Fruit fly (Drosophila melanogaster) whole organism, embryonic: Measurements from ENCODE around the gene N.
A peak's percentile ranks its signal among the peaks of the same experiment; 100 is the strongest.

Experiments
- Aef1 ChIP-seq: fragments of 200-800 bp; sonication (Bioruptor generic); IDR thresholded peaks from 3 replicates; pipeline ENCODE4 v1.3.6; 2022; ENCODE audit warnings: missing biosample characterization, missing genetic modification characterization
- CG11456 ChIP-seq: fragments of 200-800 bp; sonication (Bioruptor generic); IDR thresholded peaks from 3 replicates; pipeline ENCODE4 v1.3.6; 2022; ENCODE audit warnings: missing biosample characterization, missing genetic modification characterization
- CG12391 ChIP-seq: fragments of 200-800 bp; sonication (Bioruptor generic); optimal IDR thresholded peaks from 3 replicates; lab custom pipeline; 2018; ENCODE audit warnings: missing biosample characterization, mild to moderate bottlenecking, missing genetic modification characterization, moderate library complexity
- CG1529 ChIP-seq: fragments of 200-800 bp; sonication (Bioruptor generic); optimal IDR thresholded peaks from 3 replicates; lab custom pipeline; 2018; ENCODE audit warnings: missing biosample characterization, missing genetic modification characterization
- CG17186 ChIP-seq: fragments of 200-800 bp; sonication (Bioruptor generic); optimal IDR thresholded peaks from 3 replicates; lab custom pipeline; 2017; ENCODE audit warnings: missing biosample characterization, missing genetic modification reagents, missing genetic modification characterization
- CG1832 ChIP-seq: fragments of 200-800 bp; sonication (Bioruptor generic); optimal IDR thresholded peaks from 2 replicates; lab custom pipeline; 2017; ENCODE audit warnings: missing biosample characterization, mild to moderate bottlenecking, missing genetic modification characterization, inconsistent platforms
- CG2116 ChIP-seq: fragments of 200-800 bp; sonication (Bioruptor generic); optimal IDR thresholded peaks from 3 replicates; lab custom pipeline; 2018; ENCODE audit warnings: missing biosample characterization, mild to moderate bottlenecking, missing genetic modification characterization
- CG31388 ChIP-seq: fragments of 200-800 bp; sonication (Bioruptor generic); optimal IDR thresholded peaks from 2 replicates; lab custom pipeline; 2016; ENCODE audit warnings: missing biosample characterization, missing genetic modification characterization
- CG33213 ChIP-seq: fragments of 200-800 bp; sonication (Bioruptor generic); optimal IDR thresholded peaks from 3 replicates; lab custom pipeline; 2016; ENCODE audit warnings: missing biosample characterization, missing genetic modification characterization
- CG3407 ChIP-seq: fragments of 200-800 bp; sonication (Bioruptor generic); optimal IDR thresholded peaks from 2 replicates; lab custom pipeline; 2018; ENCODE audit warnings: missing biosample characterization, mild to moderate bottlenecking, missing genetic modification characterization
- CG4360 ChIP-seq: fragments of 200-800 bp; sonication (Bioruptor generic); IDR thresholded peaks from 2 replicates; pipeline ENCODE4 v1.3.6; 2022; ENCODE audit warnings: missing biosample characterization, missing genetic modification characterization
- CG6654 ChIP-seq: fragments of 200-800 bp; sonication (Bioruptor generic); optimal IDR thresholded peaks from 2 replicates; lab custom pipeline; 2017; ENCODE audit warnings: missing biosample characterization, mild to moderate bottlenecking, missing genetic modification characterization
- CG6854 ChIP-seq: fragments of 200-800 bp; sonication (Bioruptor generic); optimal IDR thresholded peaks from 3 replicates; lab custom pipeline; 2017; ENCODE audit warnings: missing biosample characterization, mild to moderate bottlenecking, missing genetic modification characterization
- CG7786 ChIP-seq: fragments of 200-800 bp; sonication (Bioruptor generic); optimal IDR thresholded peaks from 2 replicates; lab custom pipeline; 2016; ENCODE audit warnings: missing biosample characterization, missing genetic modification characterization
- CG8924 ChIP-seq: fragments of 200-800 bp; optimal IDR thresholded peaks from 3 replicates; lab custom pipeline; 2019; ENCODE audit warnings: missing biosample characterization, mild to moderate bottlenecking, missing genetic modification characterization, moderate library complexity
- CG9609 ChIP-seq: fragments of 200-800 bp; sonication (Bioruptor generic); optimal IDR thresholded peaks from 3 replicates; lab custom pipeline; 2016; ENCODE audit warnings: missing biosample characterization, missing genetic modification characterization
- CG9797 ChIP-seq: fragments of 200-800 bp; sonication (Bioruptor generic); optimal IDR thresholded peaks from 3 replicates; lab custom pipeline; 2018; ENCODE audit warnings: missing biosample characterization, mild to moderate bottlenecking, missing genetic modification characterization
- CG9817 ChIP-seq: fragments of 200-800 bp; sonication (Bioruptor generic); optimal IDR thresholded peaks from 2 replicates; lab custom pipeline; 2018; ENCODE audit warnings: missing biosample characterization, mild to moderate bottlenecking, missing genetic modification characterization, moderate library complexity
- Doc3 ChIP-seq: fragments of 200-800 bp; sonication (Bioruptor generic); IDR thresholded peaks from 3 replicates; pipeline ENCODE4 v1.3.6; 2022; ENCODE audit warnings: missing biosample characterization, missing genetic modification characterization; ENCODE audit not compliant: partially characterized antibody
- Hand ChIP-seq: fragments of 200-800 bp; sonication (Bioruptor generic); optimal IDR thresholded peaks from 2 replicates; lab custom pipeline; 2017; ENCODE audit warnings: mild to moderate bottlenecking, missing biosample characterization, missing genetic modification reagents, missing genetic modification characterization
- Lpt ChIP-seq: fragments of >200 bp; optimal IDR thresholded peaks from 2 replicates; lab custom pipeline; 2018; ENCODE audit warnings: missing biosample characterization, missing genetic modification characterization
- Max ChIP-seq: fragments of 200-800 bp; sonication (Bioruptor generic); optimal IDR thresholded peaks from 2 replicates; lab custom pipeline; 2016; ENCODE audit warnings: missing biosample characterization, mild to moderate bottlenecking, missing genetic modification characterization
- Poxn ChIP-seq: fragments of 200-800 bp; sonication (Bioruptor generic); IDR thresholded peaks from 2 replicates; pipeline ENCODE4 v1.3.6; 2022; ENCODE audit warnings: missing biosample characterization, missing genetic modification characterization
- Rfx ChIP-seq: fragments of 200-800 bp; sonication (Bioruptor generic); IDR thresholded peaks from 2 replicates; pipeline ENCODE4 v1.3.6; 2022; ENCODE audit warnings: missing biosample characterization, missing genetic modification characterization
- Scr ChIP-seq: fragments of 200-800 bp; sonication (Bioruptor generic); IDR thresholded peaks from 2 replicates; pipeline ENCODE4 v1.3.6; 2022; ENCODE audit warnings: missing biosample characterization, missing genetic modification characterization; ENCODE audit not compliant: partially characterized antibody
- Spps ChIP-seq: fragments of 200-800 bp; sonication (Bioruptor generic); optimal IDR thresholded peaks from 2 replicates; lab custom pipeline; 2018; ENCODE audit warnings: missing biosample characterization, mild to moderate bottlenecking, missing genetic modification characterization
- Sry-δ ChIP-seq: fragments of 200-800 bp; sonication (Bioruptor generic); optimal IDR thresholded peaks from 2 replicates; lab custom pipeline; 2016; ENCODE audit warnings: missing biosample characterization, missing genetic modification characterization
- Usf ChIP-seq: fragments of 200-800 bp; sonication (Bioruptor generic); optimal IDR thresholded peaks from 2 replicates; lab custom pipeline; 2017; ENCODE audit warnings: missing genotype, missing biosample characterization, missing genetic modification characterization
- abd-A ChIP-seq: fragments of 200-800 bp; sonication (Bioruptor generic); optimal IDR thresholded peaks from 3 replicates; lab custom pipeline; 2019; ENCODE audit warnings: missing biosample characterization, mild to moderate bottlenecking, missing genetic modification characterization, moderate library complexity
- al ChIP-seq: fragments of 200-800 bp; sonication (Bioruptor generic); IDR thresholded peaks from 2 replicates; pipeline ENCODE4 v1.3.6; 2022; ENCODE audit warnings: missing biosample characterization, missing genetic modification characterization
- ara ChIP-seq: fragments of 200-800 bp; sonication (Bioruptor generic); IDR thresholded peaks from 2 replicates; pipeline ENCODE4 v1.3.6; 2022; ENCODE audit warnings: missing biosample characterization, missing genetic modification characterization
- bowl ChIP-seq: fragments of 200-800 bp; sonication (Bioruptor generic); IDR thresholded peaks from 2 replicates; pipeline ENCODE4 v1.3.6; 2022; ENCODE audit warnings: missing biosample characterization, missing genetic modification characterization
- br ChIP-seq: fragments of >200 bp; optimal IDR thresholded peaks from 2 replicates; lab custom pipeline; 2017
- bsh ChIP-seq, 2 experiments: fragments of 200-800 bp; sonication (Bioruptor generic); optimal IDR thresholded peaks; 2 replicates each; lab custom pipeline; 2017 to 2018; ENCODE audit warnings: mild to moderate bottlenecking in 2 of 2, missing biosample characterization in 2 of 2, missing genetic modification characterization in 2 of 2, moderate library complexity in 1 of 2
- cas ChIP-seq: fragments of 200-800 bp; sonication (Bioruptor generic); IDR thresholded peaks from 2 replicates; pipeline ENCODE4 v1.3.6; 2022; ENCODE audit warnings: missing biosample characterization, missing genetic modification characterization
- chinmo ChIP-seq: fragments of 200-800 bp; sonication (Bioruptor generic); IDR thresholded peaks from 4 replicates; pipeline ENCODE4 v1.3.6; 2022; ENCODE audit warnings: missing biosample characterization, missing genetic modification characterization; ENCODE audit not compliant: partially characterized antibody
- gcm2 ChIP-seq: fragments of 200-800 bp; sonication (Bioruptor generic); optimal IDR thresholded peaks from 2 replicates; lab custom pipeline; 2016; ENCODE audit warnings: missing biosample characterization, missing genetic modification characterization
- lilli ChIP-seq: fragments of 200-800 bp; sonication (Bioruptor generic); optimal IDR thresholded peaks from 3 replicates; lab custom pipeline; 2016; ENCODE audit warnings: missing biosample characterization, missing genetic modification characterization
- nerfin-1 ChIP-seq: fragments of 200-800 bp; sonication (Bioruptor generic); optimal IDR thresholded peaks from 3 replicates; lab custom pipeline; 2019; ENCODE audit warnings: missing biosample characterization, mild to moderate bottlenecking, missing genetic modification characterization, moderate library complexity
- p53 ChIP-seq: fragments of 200-800 bp; sonication (Bioruptor generic); optimal IDR thresholded peaks from 2 replicates; lab custom pipeline; 2016; ENCODE audit warnings: missing biosample characterization, missing genetic modification characterization
- rib ChIP-seq: fragments of 200-800 bp; sonication (Bioruptor generic); IDR thresholded peaks from 2 replicates; pipeline ENCODE4 v1.3.6; 2022; ENCODE audit warnings: missing biosample characterization, missing genetic modification characterization
- sqz ChIP-seq: fragments of 200-800 bp; sonication (Bioruptor generic); optimal IDR thresholded peaks from 3 replicates; lab custom pipeline; 2018; ENCODE audit warnings: missing biosample characterization, mild to moderate bottlenecking, missing genetic modification characterization
- sug ChIP-seq: fragments of 200-800 bp; optimal IDR thresholded peaks from 2 replicates; lab custom pipeline; 2019; ENCODE audit warnings: missing biosample characterization, mild to moderate bottlenecking, missing genetic modification characterization, moderate library complexity
- twi ChIP-seq: fragments of 200-800 bp; optimal IDR thresholded peaks from 2 replicates; lab custom pipeline; 2019; ENCODE audit warnings: missing biosample characterization, mild to moderate bottlenecking, missing genetic modification characterization, moderate library complexity
- unc-4 ChIP-seq: fragments of 200-800 bp; sonication (Bioruptor generic); IDR thresholded peaks from 2 replicates; pipeline ENCODE4 v1.3.6; 2022; ENCODE audit warnings: missing biosample characterization, missing genetic modification characterization; ENCODE audit not compliant: partially characterized antibody

N gene

dm6 chrX:3161542-3162377, 27.1 kb downstream of the N start (continued):
- TF ChIP-seq abd-A (tag; lab: Kevin White, UChicago) = peak; percentile 39
- no peak for TF ChIP-seq Scr
- no peak for TF ChIP-seq CG17186 (GFP tag; lab: Kevin White, UChicago)
- TF ChIP-seq chinmo (GFP tag; lab: Robert Waterston, UW) = peak; percentile 62; the same call in 2 of the 4 replicates
- TF ChIP-seq Sry-δ (GFP tag; lab: Kevin White, UChicago) = no peak
- TF ChIP-seq lilli (GFP tag; lab: Kevin White, UChicago) = no peak
- TF ChIP-seq CG3407 (GFP tag; lab: Kevin White, UChicago) = no peak
- TF ChIP-seq Rfx (GFP tag; lab: Robert Waterston, UW) = no peak
- TF ChIP-seq Doc3 = no peak
- TF ChIP-seq Usf = no peak
- no peak for TF ChIP-seq Max (GFP tag; lab: Kevin White, UChicago)
- TF ChIP-seq CG11456 (GFP tag; lab: Robert Waterston, UW) = no peak
- no peak for TF ChIP-seq gcm2 (GFP tag; lab: Kevin White, UChicago)
- no peak for TF ChIP-seq Poxn (GFP tag; lab: Robert Waterston, UW)
- TF ChIP-seq CG7786 (GFP tag; lab: Kevin White, UChicago) = no peak
- no peak for TF ChIP-seq br
- TF ChIP-seq Spps (tag; lab: Kevin White, UChicago) = no peak
- no peak for TF ChIP-seq Aef1 (GFP tag; lab: Robert Waterston, UW)
- peak; percentile 62 for TF ChIP-seq CG4360 (GFP tag; lab: Robert Waterston, UW)
- TF ChIP-seq Lpt (GFP tag; lab: Kevin White, UChicago) = no peak
- no peak for TF ChIP-seq cas (GFP tag; lab: Robert Waterston, UW)
- TF ChIP-seq unc-4 (GFP tag; lab: Robert Waterston, UW) = no peak
- TF ChIP-seq sqz (GFP tag; lab: Kevin White, UChicago) = peak; percentile 97
- TF ChIP-seq ara = 0 out of 2 replicates have a peak, but pooled peaks have one; percentile 7
- no peak for TF ChIP-seq CG9817 (tag; lab: Kevin White, UChicago)
- TF ChIP-seq CG33213 = no peak
- no peak for TF ChIP-seq CG6654 (GFP tag; lab: Kevin White, UChicago)
- TF ChIP-seq CG9609 (GFP tag; lab: Kevin White, UChicago) = no peak
- TF ChIP-seq twi = peak; percentile 83
- TF ChIP-seq CG12391 (tag; lab: Kevin White, UChicago) = no peak
- no peak for TF ChIP-seq rib (GFP tag; lab: Robert Waterston, UW)
- no peak for TF ChIP-seq CG9797 (GFP tag; lab: Kevin White, UChicago)
- no peak for TF ChIP-seq nerfin-1 (tag; lab: Kevin White, UChicago)
- TF ChIP-seq bowl (GFP tag; lab: Robert Waterston, UW) = no peak
- TF ChIP-seq CG8924 (tag; lab: Kevin White, UChicago) = no peak
- TF ChIP-seq CG6854 (GFP tag; lab: Kevin White, UChicago) = no peak
- peak; percentile 82 for TF ChIP-seq CG1832
- TF ChIP-seq sug (tag; lab: Kevin White, UChicago) = no peak
- peak in 1 of 2 experiments; percentile 30 for TF ChIP-seq bsh (GFP tag; optimal IDR thresholded peaks at IDR 0.05; lab: Kevin White, UChicago)
- TF ChIP-seq CG1529 (GFP tag; lab: Kevin White, UChicago) = no peak
- no peak for TF ChIP-seq CG2116 (GFP tag; lab: Kevin White, UChicago)
- no peak for TF ChIP-seq Hand (GFP tag; lab: Kevin White, UChicago)
- no peak for TF ChIP-seq p53 (GFP tag; lab: Kevin White, UChicago)
- no peak for TF ChIP-seq al
- TF ChIP-seq CG31388 = no peak
